Fruit fly (Drosophila melanogaster): ENCODE results near the gene Kdm2.

Gene Kdm2

dm6 chr3R:9085306-9085705 lies 33.0 kb downstream of the Kdm2 start:
- TF ChIP-seq h (optimal IDR thresholded peaks at IDR 0.05): no peak
- no peak for TF ChIP-seq ttk (optimal IDR thresholded peaks at IDR 0.05)
- no peak for TF ChIP-seq psq (optimal IDR thresholded peaks at IDR 0.05)
- no peak for TF ChIP-seq Sin3A (optimal IDR thresholded peaks at IDR 0.05)
- TF ChIP-seq Myc (optimal IDR thresholded peaks at IDR 0.05): no peak
- TF ChIP-seq insv (optimal IDR thresholded peaks at IDR 0.05): no peak

dm6 chr3R:9090303-9090702 lies 38.0 kb downstream of the Kdm2 start:
- TF ChIP-seq h (optimal IDR thresholded peaks at IDR 0.05) (no peak), psq (optimal IDR thresholded peaks at IDR 0.05) (no peak), insv (optimal IDR thresholded peaks at IDR 0.05) (no peak), ttk (optimal IDR thresholded peaks at IDR 0.05) (no peak), Sin3A (optimal IDR thresholded peaks at IDR 0.05) (no peak), Myc (optimal IDR thresholded peaks at IDR 0.05) (no peak)

dm6 chr3R:9104807-9105206 lies 52.5 kb downstream of the Kdm2 start:
- no peak for TF ChIP-seq psq (optimal IDR thresholded peaks at IDR 0.05)
- no peak for TF ChIP-seq h (optimal IDR thresholded peaks at IDR 0.05)
- TF ChIP-seq Sin3A (optimal IDR thresholded peaks at IDR 0.05): no peak
- no peak for TF ChIP-seq insv (optimal IDR thresholded peaks at IDR 0.05)
- no peak for TF ChIP-seq Myc (optimal IDR thresholded peaks at IDR 0.05)
- TF ChIP-seq ttk (optimal IDR thresholded peaks at IDR 0.05): no peak

Measured in Kc167 (cell line).